Fruit fly (Drosophila melanogaster) whole organism, prepupa: ENCODE results near the gene Gr85a.

Source experiments
- Blimp-1 ChIP-seq: fragments of 200-800 bp; sonication (Bioruptor generic); optimal IDR thresholded peaks from 3 replicates; lab custom pipeline; 2017; ENCODE audit warnings: missing biosample characterization, missing genetic modification characterization, mild to moderate bottlenecking, moderate library complexity, missing genetic modification reagents
- CG10631 ChIP-seq: fragments of 200-800 bp; sonication (Bioruptor generic); optimal IDR thresholded peaks from 2 replicates; lab custom pipeline; 2016; ENCODE audit warnings: missing biosample characterization, missing genetic modification characterization
- CG11762 ChIP-seq: fragments of 200-800 bp; sonication (Bioruptor generic); optimal IDR thresholded peaks from 3 replicates; lab custom pipeline; 2016; ENCODE audit warnings: missing biosample characterization, missing genetic modification characterization; ENCODE audit not compliant: insufficient read depth
- CG1621 ChIP-seq: fragments of 200-800 bp; sonication (Bioruptor generic); optimal IDR thresholded peaks from 3 replicates; lab custom pipeline; 2018; ENCODE audit warnings: missing biosample characterization, mild to moderate bottlenecking, missing genetic modification characterization
- CG16779 ChIP-seq: fragments of 200-800 bp; sonication (Bioruptor generic); optimal IDR thresholded peaks from 3 replicates; lab custom pipeline; 2017; ENCODE audit warnings: missing biosample characterization, mild to moderate bottlenecking, missing genetic modification characterization
- CG31627 ChIP-seq: fragments of 200-800 bp; sonication (Bioruptor generic); optimal IDR thresholded peaks from 3 replicates; lab custom pipeline; 2016; ENCODE audit warnings: missing biosample characterization, missing genetic modification characterization
- CG32006 ChIP-seq: fragments of 200-800 bp; sonication (Bioruptor generic); optimal IDR thresholded peaks from 3 replicates; lab custom pipeline; 2017; ENCODE audit warnings: missing biosample characterization, mild to moderate bottlenecking, missing genetic modification characterization
- CG34406 ChIP-seq: fragments of 200-800 bp; sonication (Bioruptor generic); optimal IDR thresholded peaks from 3 replicates; lab custom pipeline; 2016; ENCODE audit warnings: missing biosample characterization, missing genetic modification characterization
- CG6163 ChIP-seq: fragments of 200-800 bp; sonication (Bioruptor generic); IDR thresholded peaks from 3 replicates; pipeline ENCODE4 v1.3.6; 2022; ENCODE audit warnings: missing biosample characterization, missing genetic modification characterization
- CG6276 ChIP-seq: fragments of 200-800 bp; sonication (Bioruptor generic); optimal IDR thresholded peaks from 2 replicates; lab custom pipeline; 2017; ENCODE audit warnings: missing biosample characterization, mild to moderate bottlenecking, missing genetic modification characterization
- CG6808 ChIP-seq: fragments of 200-800 bp; sonication (Bioruptor generic); optimal IDR thresholded peaks from 3 replicates; lab custom pipeline; 2017; ENCODE audit warnings: missing biosample characterization, missing genetic modification characterization, mild to moderate bottlenecking, moderate library complexity, missing genetic modification reagents
- CG6854 ChIP-seq: fragments of 200-800 bp; sonication (Bioruptor generic); optimal IDR thresholded peaks from 2 replicates; lab custom pipeline; 2017; ENCODE audit warnings: missing biosample characterization, mild to moderate bottlenecking, missing genetic modification characterization
- CG7368 ChIP-seq: fragments of 200-800 bp; sonication (Bioruptor generic); optimal IDR thresholded peaks from 3 replicates; lab custom pipeline; 2016; ENCODE audit warnings: missing biosample characterization, missing genetic modification characterization
- CG8319 ChIP-seq: fragments of 200-800 bp; sonication (Bioruptor generic); optimal IDR thresholded peaks from 3 replicates; lab custom pipeline; 2016; ENCODE audit warnings: missing biosample characterization, missing genetic modification characterization
- CG9139 ChIP-seq: fragments of 200-800 bp; sonication (Bioruptor generic); optimal IDR thresholded peaks from 3 replicates; lab custom pipeline; 2017; ENCODE audit warnings: missing biosample characterization, mild to moderate bottlenecking, missing genetic modification characterization
- Eip75B ChIP-seq: fragments of 200-800 bp; sonication (Bioruptor generic); optimal IDR thresholded peaks from 3 replicates; lab custom pipeline; 2016; ENCODE audit warnings: missing biosample characterization, missing genetic modification characterization
- Eip78C ChIP-seq: fragments of 200-800 bp; sonication (Bioruptor generic); peaks from one replicate; lab custom pipeline; 2016; ENCODE audit warnings: missing biosample characterization, missing genetic modification characterization
- Eip93F ChIP-seq: fragments of 200-800 bp; sonication (Bioruptor generic); optimal IDR thresholded peaks from 2 replicates; lab custom pipeline; 2016; ENCODE audit warnings: missing biosample characterization, mild to moderate bottlenecking, missing genetic modification characterization
- Ets21C ChIP-seq: fragments of 200-800 bp; sonication (Bioruptor generic); optimal IDR thresholded peaks from 3 replicates; lab custom pipeline; 2016; ENCODE audit warnings: missing biosample characterization, missing genetic modification characterization
- Ets96B ChIP-seq: fragments of 200-800 bp; optimal IDR thresholded peaks from 2 replicates; lab custom pipeline; 2019; ENCODE audit warnings: missing biosample characterization, mild to moderate bottlenecking, missing genetic modification characterization, moderate library complexity
- Gug ChIP-seq: fragments of 200-800 bp; sonication (Bioruptor generic); IDR thresholded peaks from 2 replicates; pipeline ENCODE4 v1.3.6; 2022; ENCODE audit warnings: missing biosample characterization, missing genetic modification characterization
- Hr38 ChIP-seq: sonication (Bioruptor generic); optimal IDR thresholded peaks from 2 replicates; lab custom pipeline; 2016; ENCODE audit warnings: missing biosample characterization, missing genetic modification characterization
- Hr39 ChIP-seq: fragments of 200-800 bp; sonication (Bioruptor generic); optimal IDR thresholded peaks from 2 replicates; lab custom pipeline; 2016; ENCODE audit warnings: missing biosample characterization, missing genetic modification characterization
- Hr4 ChIP-seq: fragments of 200-800 bp; sonication (Bioruptor generic); optimal IDR thresholded peaks from 3 replicates; lab custom pipeline; 2016; ENCODE audit warnings: missing biosample characterization, missing genetic modification characterization
- Lpt ChIP-seq: fragments of 200-800 bp; sonication (Bioruptor generic); optimal IDR thresholded peaks from 3 replicates; lab custom pipeline; 2016; ENCODE audit warnings: missing biosample characterization, missing genetic modification characterization
- Met ChIP-seq: fragments of 200-800 bp; sonication (Bioruptor generic); optimal IDR thresholded peaks from 3 replicates; lab custom pipeline; 2016; ENCODE audit warnings: missing biosample characterization, missing genetic modification characterization
- OdsH ChIP-seq: fragments of 200-800 bp; sonication (Bioruptor generic); optimal IDR thresholded peaks from 3 replicates; lab custom pipeline; 2016; ENCODE audit warnings: missing biosample characterization, missing genetic modification characterization
- Sox102F ChIP-seq: fragments of 200-800 bp; sonication (Bioruptor generic); optimal IDR thresholded peaks from 2 replicates; lab custom pipeline; 2016; ENCODE audit warnings: missing biosample characterization, mild to moderate bottlenecking, missing genetic modification characterization
- Sox14 ChIP-seq: fragments of 200-800 bp; sonication (Bioruptor generic); optimal IDR thresholded peaks from 3 replicates; lab custom pipeline; 2016; ENCODE audit warnings: missing biosample characterization, missing genetic modification characterization
- Sox15 ChIP-seq: fragments of 200-800 bp; sonication (Bioruptor generic); optimal IDR thresholded peaks from 3 replicates; lab custom pipeline; 2016; ENCODE audit warnings: missing biosample characterization, missing genetic modification characterization
- achi ChIP-seq: fragments of 200-800 bp; sonication (Bioruptor generic); optimal IDR thresholded peaks from 3 replicates; lab custom pipeline; 2016; ENCODE audit warnings: missing biosample characterization, missing genetic modification characterization
- acj6 ChIP-seq: fragments of 200-800 bp; sonication (Bioruptor generic); optimal IDR thresholded peaks from 3 replicates; lab custom pipeline; 2016; ENCODE audit warnings: missing biosample characterization, missing genetic modification characterization
- dac ChIP-seq: fragments of 200-800 bp; sonication (Bioruptor generic); optimal IDR thresholded peaks from 2 replicates; lab custom pipeline; 2017; ENCODE audit warnings: missing biosample characterization, mild to moderate bottlenecking, missing genetic modification characterization
- eg ChIP-seq: fragments of 200-800 bp; sonication (Bioruptor generic); IDR thresholded peaks from 3 replicates; pipeline ENCODE4 v1.3.6; 2022; ENCODE audit warnings: missing biosample characterization, missing genetic modification characterization
- esn ChIP-seq: fragments of 200-800 bp; sonication (Bioruptor generic); optimal IDR thresholded peaks from 2 replicates; lab custom pipeline; 2016; ENCODE audit warnings: missing biosample characterization, mild to moderate bottlenecking, missing genetic modification characterization, moderate library complexity
- fd59A ChIP-seq: fragments of 200-800 bp; sonication (Bioruptor generic); optimal IDR thresholded peaks from 2 replicates; lab custom pipeline; 2017; ENCODE audit warnings: missing biosample characterization, mild to moderate bottlenecking, missing genetic modification characterization, missing genetic modification reagents
- fd85E ChIP-seq: fragments of 200-800 bp; sonication (Bioruptor generic); optimal IDR thresholded peaks from 3 replicates; lab custom pipeline; 2016; ENCODE audit warnings: missing biosample characterization, missing genetic modification characterization
- fkh ChIP-seq: fragments of 200-800 bp; sonication (Bioruptor generic); optimal IDR thresholded peaks from 3 replicates; lab custom pipeline; 2017; ENCODE audit warnings: missing biosample characterization, mild to moderate bottlenecking, missing genetic modification characterization, moderate library complexity
- lz ChIP-seq: fragments of 200-800 bp; sonication (Bioruptor generic); optimal IDR thresholded peaks from 3 replicates; lab custom pipeline; 2016; ENCODE audit warnings: missing biosample characterization, missing genetic modification characterization
- salr ChIP-seq, 2 experiments: fragments of 200-800 bp; sonication (Bioruptor generic); optimal IDR thresholded peaks; 3 replicates each; lab custom pipeline; 2016 to 2018; ENCODE audit warnings: missing biosample characterization in 2 of 2, missing genetic modification characterization in 2 of 2, mild to moderate bottlenecking in 1 of 2
- spab ChIP-seq: fragments of 200-800 bp; sonication (Bioruptor generic); optimal IDR thresholded peaks from 2 replicates; lab custom pipeline; 2017; ENCODE audit warnings: missing biosample characterization, mild to moderate bottlenecking, missing genetic modification characterization, missing genetic modification reagents
- svp ChIP-seq: fragments of 200-800 bp; sonication (Bioruptor generic); peaks from one replicate; lab custom pipeline; 2016; ENCODE audit warnings: missing biosample characterization, missing genetic modification characterization
- topi ChIP-seq: fragments of 200-800 bp; sonication (Bioruptor generic); optimal IDR thresholded peaks from 3 replicates; lab custom pipeline; 2016; ENCODE audit warnings: missing biosample characterization, missing genetic modification characterization
- vri ChIP-seq: fragments of 200-800 bp; sonication (Bioruptor generic); optimal IDR thresholded peaks from 3 replicates; lab custom pipeline; 2016; ENCODE audit warnings: missing biosample characterization, mild to moderate bottlenecking, missing genetic modification characterization

The Gr85a gene

DNA sequence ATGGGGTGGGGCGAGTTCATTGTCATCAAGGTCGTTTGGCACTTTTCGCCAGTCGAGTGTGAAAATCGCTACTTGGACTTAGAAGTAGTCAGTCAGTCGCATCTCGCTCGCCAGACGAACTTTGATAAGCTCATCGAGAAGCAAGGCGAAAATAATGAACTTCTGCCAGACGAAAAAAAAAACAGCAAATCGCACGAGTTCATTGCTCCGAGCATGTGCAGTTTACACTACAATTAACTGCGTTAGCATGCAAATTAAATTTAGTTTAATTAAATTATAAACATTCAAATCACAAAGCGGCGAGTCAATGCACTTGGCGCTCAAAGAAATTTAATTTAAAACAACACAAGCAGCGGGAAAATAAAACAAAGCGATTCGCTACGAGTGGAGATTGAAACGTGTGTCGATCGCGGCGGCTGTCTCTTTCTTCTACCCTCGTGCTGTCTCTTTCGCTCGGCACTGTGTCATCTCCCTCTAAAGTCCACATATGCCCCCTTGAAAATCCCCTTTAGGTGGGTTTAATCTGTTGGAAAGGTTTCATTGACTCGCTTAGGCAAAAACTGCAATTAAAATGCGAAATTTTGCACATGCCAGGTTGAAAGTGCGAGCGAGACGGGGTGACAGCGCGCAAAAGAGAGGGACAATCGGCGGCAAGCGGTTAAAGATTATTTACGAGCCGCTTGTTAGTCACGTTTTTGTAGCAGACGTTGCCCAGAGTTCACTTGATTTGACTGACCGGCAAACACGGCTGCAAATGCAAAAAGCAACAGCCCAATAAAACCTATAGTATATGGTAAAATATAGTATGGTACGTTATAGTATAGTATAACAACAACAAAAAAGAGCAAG is 27.5 kb downstream of the Gr85a start:
- TF ChIP-seq CG9139 (no peak), Ets96B (tag; lab: Kevin White, UChicago) (no peak), esn (peak; percentile 1), Gug (GFP tag; lab: Robert Waterston, UW) (no peak), Eip93F (peak; percentile 41), Met (GFP tag; lab: Kevin White, UChicago) (peak; percentile 32), Hr4 (GFP tag; lab: Kevin White, UChicago) (no peak), vri (GFP tag; lab: Kevin White, UChicago) (peak; percentile 72), Sox14 (GFP tag; lab: Kevin White, UChicago) (peak; percentile 39), svp (GFP tag; lab: Kevin White, UChicago) (peak; percentile 73), CG11762 (GFP tag; lab: Kevin White, UChicago) (no peak), CG16779 (tag; lab: Kevin White, UChicago) (no peak), CG6854 (GFP tag; lab: Kevin White, UChicago) (no peak)

DNA sequence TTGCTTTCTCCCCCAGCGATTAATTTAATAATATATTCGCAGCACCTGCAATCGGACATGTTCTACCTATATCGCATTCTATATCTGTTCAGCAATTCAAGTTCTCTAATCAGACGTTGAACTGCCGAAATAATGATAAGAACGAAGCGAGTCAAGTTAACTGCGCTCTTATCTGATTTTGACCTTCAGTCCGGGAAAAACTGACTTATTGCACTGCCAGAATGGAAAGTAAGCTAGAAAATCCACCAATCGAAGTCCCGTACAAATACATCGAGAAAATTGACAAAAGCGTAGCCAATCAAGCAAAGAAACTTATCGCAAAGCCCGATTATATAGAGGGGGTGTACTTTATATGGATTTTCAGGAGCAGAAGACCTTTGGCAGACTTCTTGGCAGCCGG is 28.4 kb downstream of the Gr85a start:
- TF ChIP-seq fd85E (no peak), Eip78C (peak; percentile 31), vri (GFP tag; lab: Kevin White, UChicago) (peak; percentile 67), Sox15 (no peak), Eip93F (peak; percentile 96), svp (GFP tag; lab: Kevin White, UChicago) (peak; percentile 68)
- TF ChIP-seq, all 60 proteins: peak for 4

DNA sequence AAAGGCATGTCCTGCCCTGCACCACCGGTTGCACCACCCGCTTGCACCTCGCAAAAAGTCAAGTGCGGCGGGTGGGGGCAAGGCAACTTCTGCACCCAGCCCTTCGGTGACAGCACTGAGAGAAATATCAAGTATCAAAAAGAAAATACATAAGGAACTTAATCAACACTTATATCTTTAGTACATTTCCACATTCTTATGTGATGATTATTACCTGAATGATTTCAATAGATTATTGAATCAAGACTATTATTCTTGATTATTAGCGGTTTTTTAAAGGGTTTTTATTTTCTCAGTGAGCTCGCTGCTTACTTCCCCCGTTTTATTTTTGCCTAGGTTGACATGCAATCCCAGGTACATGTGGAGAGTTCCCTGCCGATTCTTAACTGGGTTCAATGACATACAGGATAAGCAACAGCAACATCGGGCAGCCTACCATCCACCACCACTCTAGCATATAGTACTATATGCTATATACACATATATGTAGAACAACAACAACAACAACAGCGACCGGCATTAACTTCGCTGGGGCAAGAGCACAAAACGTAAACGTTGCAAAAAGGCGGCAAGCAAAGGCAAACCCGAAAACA is 30.4 kb downstream of the Gr85a start:
- TF ChIP-seq acj6 (GFP tag; lab: Kevin White, UChicago) (peak; percentile 51), esn (peak; percentile 36), Hr4 (GFP tag; lab: Kevin White, UChicago) (peak; percentile 44), CG6163 (GFP tag; lab: Robert Waterston, UW) (peak; percentile 71; the same call in 2 of the 3 replicates), CG8319 (peak; percentile 47), CG7368 (peak; percentile 28), Sox15 (peak; percentile 19), dac (no peak), svp (GFP tag; lab: Kevin White, UChicago) (peak; percentile 41), CG6808 (GFP tag; lab: Kevin White, UChicago) (peak; percentile 81), CG10631 (GFP tag; lab: Kevin White, UChicago) (peak; percentile 80), Blimp-1 (GFP tag; lab: Kevin White, UChicago) (no peak), Met (GFP tag; lab: Kevin White, UChicago) (peak; percentile 34), eg (GFP tag; lab: Robert Waterston, UW) (0 out of 3 replicates have a peak, but pooled peaks have one; percentile 36), CG9139 (peak; percentile 80), CG32006 (GFP tag; lab: Kevin White, UChicago) (peak; percentile 58), CG34406 (GFP tag; lab: Kevin White, UChicago) (peak; percentile 41), OdsH (peak; percentile 64), Hr38 (GFP tag; lab: Kevin White, UChicago) (no peak), Hr39 (GFP tag; lab: Kevin White, UChicago) (no peak), CG6276 (GFP tag; lab: Kevin White, UChicago) (peak; percentile 43), salr (GFP tag; optimal IDR thresholded peaks at IDR 0.05; lab: Kevin White, UChicago) (peak; percentile 53 to 68), CG31627 (GFP tag; lab: Kevin White, UChicago) (no peak), fkh (GFP tag; lab: Kevin White, UChicago) (no peak), fd59A (peak; percentile 80), topi (GFP tag; lab: Kevin White, UChicago) (peak; percentile 38), Eip93F (no peak), CG1621 (peak; percentile 81), fd85E (no peak), Eip75B (GFP tag; lab: Kevin White, UChicago) (peak; percentile 85), Ets21C (GFP tag; lab: Kevin White, UChicago) (no peak), achi (peak; percentile 67), Lpt (GFP tag; lab: Kevin White, UChicago) (peak; percentile 29), CG11762 (GFP tag; lab: Kevin White, UChicago) (peak; percentile 51), spab (GFP tag; lab: Kevin White, UChicago) (peak; percentile 88), lz (GFP tag; lab: Kevin White, UChicago) (peak; percentile 29), Sox102F (GFP tag; lab: Kevin White, UChicago) (peak; percentile 19)
